Fruit fly (Drosophila melanogaster): ENCODE measurements around the gene CG43219.

CG43219 gene

DNA sequence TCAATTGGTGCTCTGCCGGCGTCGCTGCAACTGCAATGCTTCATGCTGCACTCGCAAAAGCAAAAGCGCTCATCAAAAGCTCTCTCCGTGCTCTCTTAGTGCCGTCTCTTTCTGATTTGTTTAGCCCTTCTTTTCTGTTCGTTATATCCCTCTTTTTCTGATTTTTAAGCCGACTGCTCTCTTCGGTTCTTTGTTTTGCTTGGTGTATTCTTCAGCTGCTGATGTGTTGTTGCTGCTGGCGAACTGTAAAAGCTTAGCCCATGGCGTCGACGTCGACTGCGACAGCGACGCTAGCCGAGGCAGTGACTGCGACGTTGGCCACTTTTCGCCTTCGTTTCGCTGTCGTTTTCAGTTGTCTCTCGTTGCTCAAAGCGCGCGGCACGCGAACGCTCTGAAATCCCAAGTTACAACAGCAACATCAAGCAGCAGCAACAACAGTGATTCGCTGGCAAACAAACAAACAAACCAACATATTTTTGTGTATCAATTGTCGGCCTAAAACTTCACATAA, 19.9 kb downstream of the CG43219 start (continued):
- TF ChIP-seq Tbp (GFP tag; optimal IDR thresholded peaks at IDR 0.05) (no peak), CG4424 (GFP tag; optimal IDR thresholded peaks at IDR 0.05) (no peak), ERR (GFP tag; optimal IDR thresholded peaks at IDR 0.05) (no peak), CG9932 (GFP tag; IDR thresholded peaks at IDR 0.05) (no peak), CG12071 (GFP tag; optimal IDR thresholded peaks at IDR 0.05) (peak; percentile 41), lola (GFP tag; optimal IDR thresholded peaks at IDR 0.05) (no peak), CkIIα-i1 (GFP tag; IDR thresholded peaks at IDR 0.05) (no peak), emc (GFP tag; optimal IDR thresholded peaks at IDR 0.05) (no peak), nerfin-1 (tag; optimal IDR thresholded peaks at IDR 0.05) (no peak), BtbVII (GFP tag; optimal IDR thresholded peaks at IDR 0.05) (no peak), org-1 (GFP tag; optimal IDR thresholded peaks at IDR 0.05) (no peak), sima (GFP tag; optimal IDR thresholded peaks at IDR 0.05) (no peak), schlank (tag; optimal IDR thresholded peaks at IDR 0.05) (no peak), dati (GFP tag; IDR thresholded peaks at IDR 0.05) (no peak), Mes4 (GFP tag; optimal IDR thresholded peaks at IDR 0.05) (no peak), CG5180 (GFP tag; optimal IDR thresholded peaks at IDR 0.05) (peak; percentile 24), CG16779 (GFP tag; IDR thresholded peaks at IDR 0.05) (no peak), sens (GFP tag) (peak; percentile 64), CG1832 (GFP tag; optimal IDR thresholded peaks at IDR 0.05) (peak; percentile 43), CG14710 (tag; optimal IDR thresholded peaks at IDR 0.05) (no peak), CG10147 (GFP tag; optimal IDR thresholded peaks at IDR 0.05) (no peak), CG9797 (GFP tag; optimal IDR thresholded peaks at IDR 0.05) (no peak), CG3065 (GFP tag; optimal IDR thresholded peaks at IDR 0.05) (no peak), Aef1 (GFP tag; IDR thresholded peaks at IDR 0.05) (peak; percentile 61; the same call in 2 of the 3 replicates), CG18476 (GFP tag; optimal IDR thresholded peaks at IDR 0.05) (no peak), BEAF-32 (GFP tag; optimal IDR thresholded peaks at IDR 0.05) (no peak), unpg (GFP tag; optimal IDR thresholded peaks at IDR 0.05) (no peak), Lhr (GFP tag; optimal IDR thresholded peaks at IDR 0.05) (no peak), tio (GFP tag; optimal IDR thresholded peaks at IDR 0.05) (no peak), vfl (GFP tag; optimal IDR thresholded peaks at IDR 0.05) (no peak), oc (tag; optimal IDR thresholded peaks at IDR 0.05) (peak; percentile 56), CG17568 (GFP tag; optimal IDR thresholded peaks at IDR 0.05) (no peak), fd3F (GFP tag; optimal IDR thresholded peaks at IDR 0.05) (no peak), z (GFP tag; IDR thresholded peaks at IDR 0.05) (peak; percentile 74; the same call in 2 of the 3 replicates), CG30020 (tag; optimal IDR thresholded peaks at IDR 0.05) (no peak), stc (GFP tag; IDR thresholded peaks at IDR 0.05) (peak; percentile 17; the same call in 1 of the 2 replicates), CG15696 (tag; optimal IDR thresholded peaks at IDR 0.05) (no peak), dmrt99B (tag; optimal IDR thresholded peaks at IDR 0.05) (peak; percentile 38), kay (GFP tag; optimal IDR thresholded peaks at IDR 0.05) (no peak), CG10462 (GFP tag; optimal IDR thresholded peaks at IDR 0.05) (no peak), Hr3 (GFP tag; optimal IDR thresholded peaks at IDR 0.05) (no peak), CG2199 (GFP tag; IDR thresholded peaks at IDR 0.05) (no peak), her (GFP tag; optimal IDR thresholded peaks at IDR 0.05) (peak; percentile 13), CG17385 (GFP tag; optimal IDR thresholded peaks at IDR 0.05) (peak; percentile 30), bcd (GFP tag; optimal IDR thresholded peaks at IDR 0.05) (no peak), CG11456 (GFP tag; IDR thresholded peaks at IDR 0.05) (no peak), vnd (GFP tag; IDR thresholded peaks at IDR 0.05; ENCODE audit: partially characterized antibody) (no peak), pita (GFP tag; optimal IDR thresholded peaks at IDR 0.05) (no peak), nom (GFP tag; optimal IDR thresholded peaks at IDR 0.05) (peak; percentile 59), CG11695 (GFP tag; IDR thresholded peaks at IDR 0.05) (0 out of 3 replicates have a peak, but pooled peaks have one; percentile 7), hb (GFP tag; IDR thresholded peaks at IDR 0.05; ENCODE audit: partially characterized antibody) (no peak)

Data from whole organism, embryonic.